Worm (Caenorhabditis elegans) whole organism, young adult: ENCODE data around the gene dnpp-1.
A peak's percentile ranks its signal among the peaks of the same experiment; 100 is the strongest.

Experiments
- B0035.1 ChIP-seq: sonication (generic microtip); optimal IDR thresholded peaks from 2 replicates; lab custom pipeline; 2016; ENCODE audit warnings: missing genetic modification characterization, mild to moderate bottlenecking, missing compliant biosample characterization, missing genotype, missing genetic modification reagents
- B0261.1 ChIP-seq: sonication (generic microtip); optimal IDR thresholded peaks from 2 replicates; lab custom pipeline; 2016; ENCODE audit warnings: mild to moderate bottlenecking, missing genetic modification characterization, moderate library complexity, missing compliant biosample characterization
- F22D6.2 ChIP-seq: sonication (generic microtip); optimal IDR thresholded peaks from 2 replicates; lab custom pipeline; 2016; ENCODE audit warnings: mild to moderate bottlenecking, missing genetic modification characterization, missing compliant biosample characterization
- F37B4.10 ChIP-seq: fragments of 200-800 bp; sonication (Bioruptor generic); IDR thresholded peaks from 2 replicates; pipeline ENCODE4 v1.3.6; 2022; ENCODE audit warnings: missing genetic modification characterization, missing compliant biosample characterization
- F49E8.2 ChIP-seq: sonication (generic microtip); optimal IDR thresholded peaks from 3 replicates; lab custom pipeline; 2017; ENCODE audit warnings: missing genetic modification characterization, mild to moderate bottlenecking, missing compliant biosample characterization, antibody characterized with exemption, moderate library complexity; ENCODE audit not compliant: insufficient read depth
- F57A8.1 ChIP-seq: fragments of 200-800 bp; sonication (Bioruptor generic); optimal IDR thresholded peaks from 2 replicates; lab custom pipeline; 2018; ENCODE audit warnings: mild to moderate bottlenecking, missing genetic modification characterization, moderate library complexity, missing compliant biosample characterization
- K12H6.12 ChIP-seq: fragments of 200-800 bp; sonication (Bioruptor generic); optimal IDR thresholded peaks from 2 replicates; lab custom pipeline; 2018; ENCODE audit warnings: mild to moderate bottlenecking, missing genetic modification characterization, missing compliant biosample characterization
- Y79H2A.3 ChIP-seq: fragments of 200-800 bp; sonication (Bioruptor generic); conservative IDR thresholded peaks from 2 replicates; pipeline ENCODE4 v1.3.6; 2022; ENCODE audit warnings: missing genetic modification reagents, missing genetic modification characterization, missing compliant biosample characterization
- ama-1 ChIP-seq, 3 experiments: fragments of 150-350 bp in 1 of 3; sonication (generic microtip) in 2 of 3; optimal IDR thresholded peaks; 2 replicates each; lab custom pipeline; 2014 to 2018; ENCODE audit warnings: missing biosample characterization in 2 of 3, missing genetic modification characterization in 2 of 3, missing genetic modification reagents in 2 of 3
- aptf-2 ChIP-seq: fragments of 200-800 bp; sonication (Bioruptor generic); conservative IDR thresholded peaks from 2 replicates; pipeline ENCODE4 v1.3.6; 2022; ENCODE audit warnings: missing genetic modification reagents, missing genetic modification characterization, missing compliant biosample characterization
- aptf-3 ChIP-seq: fragments of 200-800 bp; sonication (Bioruptor generic); IDR thresholded peaks from 2 replicates; pipeline ENCODE4 v1.3.6; 2022; ENCODE audit warnings: missing genetic modification characterization, missing compliant biosample characterization
- athp-1 ChIP-seq: sonication (generic microtip); optimal IDR thresholded peaks from 2 replicates; lab custom pipeline; 2017; ENCODE audit warnings: mild to moderate bottlenecking, missing genetic modification characterization, missing compliant biosample characterization
- attf-5 ChIP-seq: fragments of 200-800 bp; sonication (Bioruptor generic); optimal IDR thresholded peaks from 2 replicates; lab custom pipeline; 2018; ENCODE audit warnings: mild to moderate bottlenecking, missing genetic modification characterization, missing compliant biosample characterization
- bed-2 ChIP-seq: fragments of 200-800 bp; sonication (Bioruptor generic); IDR thresholded peaks from 2 replicates; pipeline ENCODE4 v1.3.6; 2022; ENCODE audit warnings: missing genetic modification reagents, missing genetic modification characterization, missing compliant biosample characterization
- ceh-27 ChIP-seq: fragments of 200-800 bp; sonication (Bioruptor generic); optimal IDR thresholded peaks from 2 replicates; lab custom pipeline; 2018; ENCODE audit warnings: mild to moderate bottlenecking, missing genetic modification characterization, moderate library complexity, missing compliant biosample characterization
- ceh-40 ChIP-seq: fragments of 200-800 bp; sonication (Bioruptor generic); IDR thresholded peaks from 2 replicates; pipeline ENCODE4 v1.3.6; 2022; ENCODE audit warnings: missing genetic modification characterization, missing compliant biosample characterization
- ceh-91 ChIP-seq: fragments of 200-800 bp; sonication (Bioruptor generic); IDR thresholded peaks from 2 replicates; pipeline ENCODE4 v1.3.6; 2022; ENCODE audit warnings: missing genetic modification reagents, missing genetic modification characterization, missing compliant biosample characterization
- chd-7 ChIP-seq: sonication (generic microtip); optimal IDR thresholded peaks from 2 replicates; lab custom pipeline; 2016; ENCODE audit warnings: mild to moderate bottlenecking, missing genetic modification characterization, moderate library complexity, missing compliant biosample characterization
- egl-18 ChIP-seq: fragments of 200-800 bp; sonication (Bioruptor generic); IDR thresholded peaks from 2 replicates; pipeline ENCODE4 v1.3.6; 2022; ENCODE audit warnings: missing genetic modification reagents, missing genetic modification characterization, missing compliant biosample characterization
- egl-44 ChIP-seq: fragments of 200-800 bp; sonication (Bioruptor generic); IDR thresholded peaks from 2 replicates; pipeline ENCODE4 v1.3.6; 2022; ENCODE audit warnings: missing genetic modification reagents, missing genetic modification characterization, missing compliant biosample characterization
- ekl-4 ChIP-seq: fragments of 200-800 bp; sonication (Bioruptor generic); IDR thresholded peaks from 2 replicates; pipeline ENCODE4 v1.3.6; 2022; ENCODE audit warnings: missing genetic modification reagents, missing genetic modification characterization, missing compliant biosample characterization
- him-1 ChIP-seq: sonication (generic microtip); optimal IDR thresholded peaks from 2 replicates; lab custom pipeline; 2016; ENCODE audit warnings: missing genotype, missing genetic modification reagents, missing genetic modification characterization, missing compliant biosample characterization
- hlh-26 ChIP-seq: fragments of 200-800 bp; sonication (Bioruptor generic); conservative IDR thresholded peaks from 2 replicates; pipeline ENCODE4 v1.3.6; 2022; ENCODE audit warnings: missing genetic modification reagents, missing genetic modification characterization, missing compliant biosample characterization
- hmg-1.2 ChIP-seq: fragments of 200-800 bp; sonication (Bioruptor generic); IDR thresholded peaks from 2 replicates; pipeline ENCODE4 v1.3.6; 2022; ENCODE audit warnings: missing genetic modification reagents, missing genetic modification characterization, missing compliant biosample characterization
- let-607 ChIP-seq, 2 experiments: fragments of 200-800 bp in 1 of 2; sonication (Bioruptor generic) in 1 of 2; sonication (generic microtip) in 1 of 2; optimal IDR thresholded peaks; 2 replicates each; lab custom pipeline; 2016 to 2018; ENCODE audit warnings: mild to moderate bottlenecking in 2 of 2, missing compliant biosample characterization in 2 of 2, missing genetic modification characterization in 2 of 2, moderate library complexity in 2 of 2, missing genotype in 1 of 2
- lin-35 ChIP-seq, 3 experiments: fragments of 150-350 bp in 2 of 3; sonication (generic microtip) in 1 of 3; optimal IDR thresholded peaks; 2 replicates each; lab custom pipeline; 2014 to 2018; ENCODE audit warnings: missing biosample characterization in 3 of 3, missing genetic modification characterization in 3 of 3, missing genetic modification reagents in 3 of 3
- lin-54 ChIP-seq: fragments of 200-800 bp; sonication (Bioruptor generic); optimal IDR thresholded peaks from 2 replicates; lab custom pipeline; 2018; ENCODE audit warnings: mild to moderate bottlenecking, missing genetic modification characterization, missing compliant biosample characterization
- madf-3 ChIP-seq: fragments of 200-800 bp; sonication (Bioruptor generic); IDR thresholded peaks from 2 replicates; pipeline ENCODE4 v1.3.6; 2022; ENCODE audit warnings: missing genetic modification reagents, missing genetic modification characterization, missing compliant biosample characterization
- madf-6 ChIP-seq: fragments of 200-800 bp; sonication (Bioruptor generic); IDR thresholded peaks from 2 replicates; pipeline ENCODE4 v1.3.6; 2022; ENCODE audit warnings: missing genetic modification reagents, missing genetic modification characterization, missing compliant biosample characterization
- madf-8 ChIP-seq: fragments of 200-800 bp; sonication (Bioruptor generic); conservative IDR thresholded peaks from 2 replicates; pipeline ENCODE4 v1.3.6; 2022; ENCODE audit warnings: missing genetic modification reagents, missing genetic modification characterization, missing compliant biosample characterization
- mxl-1 ChIP-seq: sonication (generic microtip); optimal IDR thresholded peaks from 2 replicates; lab custom pipeline; 2016; ENCODE audit warnings: missing genetic modification characterization, missing compliant biosample characterization
- nhr-120 ChIP-seq: fragments of 200-800 bp; sonication (Bioruptor generic); IDR thresholded peaks from 2 replicates; pipeline ENCODE4 v1.3.6; 2022; ENCODE audit warnings: missing genetic modification characterization, missing compliant biosample characterization
- nhr-179 ChIP-seq: sonication (generic microtip); optimal IDR thresholded peaks from 2 replicates; lab custom pipeline; 2016; ENCODE audit warnings: mild to moderate bottlenecking, missing genetic modification characterization, missing compliant biosample characterization
- nhr-90 ChIP-seq: sonication (generic microtip); optimal IDR thresholded peaks from 2 replicates; lab custom pipeline; 2016; ENCODE audit warnings: missing genotype, mild to moderate bottlenecking, missing genetic modification characterization, missing compliant biosample characterization
- pbrm-1 ChIP-seq: fragments of 200-800 bp; sonication (Bioruptor generic); IDR thresholded peaks from 2 replicates; pipeline ENCODE4 v1.3.6; 2022; ENCODE audit warnings: missing genetic modification reagents, missing genetic modification characterization, missing compliant biosample characterization
- rcor-1 ChIP-seq: fragments of 200-800 bp; sonication (Bioruptor generic); IDR thresholded peaks from 2 replicates; pipeline ENCODE4 v1.3.6; 2022; ENCODE audit warnings: missing genetic modification reagents, missing genetic modification characterization, missing compliant biosample characterization
- rec-8 ChIP-seq, 2 experiments: sonication (generic microtip); optimal IDR thresholded peaks; 2 replicates each; lab custom pipeline; 2016; ENCODE audit warnings: mild to moderate bottlenecking in 2 of 2, missing genetic modification characterization in 2 of 2, missing genetic modification reagents in 2 of 2, missing genotype in 2 of 2, missing biosample characterization in 1 of 2, missing compliant biosample characterization in 1 of 2, moderate library complexity in 1 of 2
- repo-1 ChIP-seq: sonication (generic microtip); optimal IDR thresholded peaks from 2 replicates; lab custom pipeline; 2017; ENCODE audit warnings: mild to moderate bottlenecking, missing genetic modification characterization, missing compliant biosample characterization
- rpc-1 ChIP-seq, 2 experiments: fragments of 150-350 bp in 1 of 2; sonication (generic microtip) in 1 of 2; optimal IDR thresholded peaks; 2 replicates each; lab custom pipeline; 2014 to 2018; ENCODE audit warnings: missing biosample characterization in 1 of 2, missing genetic modification characterization in 1 of 2, missing genetic modification reagents in 1 of 2, missing genotype in 1 of 2
- sea-2 ChIP-seq: fragments of 200-800 bp; sonication (Bioruptor generic); IDR thresholded peaks from 2 replicates; pipeline ENCODE4 v1.3.6; 2022; ENCODE audit warnings: missing genetic modification characterization, missing compliant biosample characterization
- snpc-4 ChIP-seq, 5 experiments: fragments of 150-350 bp in 1 of 5; sonication (generic microtip) in 4 of 5; optimal IDR thresholded peaks; 2 replicates each; lab custom pipeline; 2014 to 2018; ENCODE audit warnings: missing genetic modification characterization in 5 of 5, missing biosample characterization in 3 of 5, antibody characterized with exemption in 2 of 5, mild to moderate bottlenecking in 2 of 5, missing compliant biosample characterization in 2 of 5, missing genotype in 2 of 5, moderate library complexity in 2 of 5, missing genetic modification reagents in 1 of 5
- sptf-2 ChIP-seq: fragments of 200-800 bp; sonication (Bioruptor generic); optimal IDR thresholded peaks from 2 replicates; lab custom pipeline; 2018; ENCODE audit warnings: mild to moderate bottlenecking, missing genetic modification characterization, missing compliant biosample characterization
- tbp1 ChIP-seq: fragments of 200-800 bp; sonication (Bioruptor generic); optimal IDR thresholded peaks from 2 replicates; lab custom pipeline; 2018; ENCODE audit warnings: mild to moderate bottlenecking, missing genetic modification characterization, missing compliant biosample characterization
- tlf-1 ChIP-seq: fragments of 200-800 bp; sonication (Bioruptor generic); optimal IDR thresholded peaks from 2 replicates; lab custom pipeline; 2018; ENCODE audit warnings: mild to moderate bottlenecking, missing genetic modification characterization, missing compliant biosample characterization
- unc-130 ChIP-seq: sonication (generic microtip); optimal IDR thresholded peaks from 2 replicates; lab custom pipeline; 2016; ENCODE audit warnings: missing genetic modification reagents, missing genetic modification characterization, missing compliant biosample characterization
- xnd-1 ChIP-seq: sonication (generic microtip); optimal IDR thresholded peaks from 2 replicates; lab custom pipeline; 2016; ENCODE audit warnings: missing genotype, missing genetic modification reagents, missing genetic modification characterization, missing compliant biosample characterization
- ztf-22 ChIP-seq: fragments of 200-800 bp; sonication (Bioruptor generic); optimal IDR thresholded peaks from 2 replicates; lab custom pipeline; 2018; ENCODE audit warnings: mild to moderate bottlenecking, missing genetic modification characterization, moderate library complexity, missing compliant biosample characterization
- ztf-26 ChIP-seq: sonication (generic microtip); optimal IDR thresholded peaks from 2 replicates; lab custom pipeline; 2017; ENCODE audit warnings: missing genetic modification characterization, missing compliant biosample characterization

The dnpp-1 gene

DNA sequence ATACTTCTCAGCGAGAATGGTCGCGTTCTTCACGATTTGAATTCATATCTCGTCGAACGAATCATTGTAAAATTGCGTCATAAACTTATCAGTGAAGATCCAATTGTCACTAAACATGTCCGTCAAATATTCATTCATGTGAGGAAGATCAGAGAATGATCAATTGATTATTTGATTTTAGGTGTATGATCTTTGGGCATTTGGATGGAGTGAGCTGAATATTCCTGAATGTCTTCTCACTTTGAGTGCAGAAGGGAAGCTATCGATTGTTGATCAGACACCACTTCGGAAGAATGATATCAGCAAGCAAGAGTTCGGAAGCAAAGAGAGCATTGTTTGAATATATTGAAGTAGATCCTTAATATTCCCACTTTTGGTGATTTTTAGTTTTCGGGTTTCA is 10.7 kb upstream of the dnpp-1 start (continued):
- TF ChIP-seq ceh-91 (GFP tag; lab: Robert Waterston, UW) (no peak), ekl-4 (peak; percentile 65), chd-7 (tag; lab: Kevin White, UChicago) (no peak), ceh-27 (GFP tag; lab: Kevin White, UChicago) (no peak), lin-54 (GFP tag; lab: Kevin White, UChicago) (peak; percentile 19), unc-130 (GFP tag; lab: Kevin White, UChicago) (no peak), rec-8 (tag; optimal IDR thresholded peaks at IDR 0.05; lab: Kevin White, UChicago) (no peak), B0261.1 (tag; lab: Kevin White, UChicago) (no peak), pbrm-1 (peak; percentile 16; the same call in 1 of the 2 replicates), F37B4.10 (no peak), aptf-2 (no peak), hmg-1.2 (no peak), tlf-1 (peak; percentile 41), sptf-2 (no peak), ztf-26 (tag; lab: Kevin White, UChicago) (no peak), mxl-1 (tag; lab: Kevin White, UChicago) (no peak), repo-1 (tag; lab: Kevin White, UChicago) (peak; percentile 60), madf-8 (no peak), F49E8.2 (tag; lab: Kevin White, UChicago) (no peak), bed-2 (no peak), F22D6.2 (no peak), madf-3 (GFP tag; lab: Robert Waterston, UW) (peak; percentile 69; the same call in 1 of the 2 replicates), B0035.1 (tag; lab: Kevin White, UChicago) (no peak), sea-2 (GFP tag; lab: Robert Waterston, UW) (no peak), egl-44 (GFP tag; lab: Robert Waterston, UW) (no peak), nhr-179 (tag; lab: Kevin White, UChicago) (no peak), hlh-26 (GFP tag; lab: Robert Waterston, UW) (no peak), egl-18 (GFP tag; lab: Robert Waterston, UW) (no peak), K12H6.12 (tag; lab: Kevin White, UChicago) (no peak), athp-1 (no peak), rpc-1 (optimal IDR thresholded peaks at IDR 0.05; lab: Kevin White, UChicago) (no peak), rpc-1 (tag; optimal IDR thresholded peaks at IDR 0.05; lab: Kevin White, UChicago) (no peak), aptf-3 (GFP tag; lab: Robert Waterston, UW) (no peak), let-607 (tag; optimal IDR thresholded peaks at IDR 0.05; lab: Kevin White, UChicago) (peak in 1 of 2 experiments; percentile 58), him-1 (tag; lab: Kevin White, UChicago) (no peak), xnd-1 (tag; lab: Kevin White, UChicago) (no peak), attf-5 (no peak), ztf-22 (GFP tag; lab: Kevin White, UChicago) (no peak), snpc-4 (GFP tag; optimal IDR thresholded peaks at IDR 0.05; lab: Kevin White, UChicago) (no peak), snpc-4 (tag; optimal IDR thresholded peaks at IDR 0.05; lab: Kevin White, UChicago) (no peak), madf-6 (GFP tag; lab: Robert Waterston, UW) (peak; percentile 11; the same call in 1 of the 2 replicates), F57A8.1 (no peak), nhr-120 (GFP tag; lab: Robert Waterston, UW) (no peak), tbp1 (GFP tag; lab: Kevin White, UChicago) (peak; percentile 4), rcor-1 (GFP tag; lab: Robert Waterston, UW) (no peak), Y79H2A.3 (GFP tag; lab: Robert Waterston, UW) (no peak), lin-35 (GFP tag; optimal IDR thresholded peaks at IDR 0.05; lab: Kevin White, UChicago) (peak in 1 of 3 experiments; percentile 56), nhr-90 (tag; lab: Kevin White, UChicago) (peak; percentile 57), ceh-40 (GFP tag; lab: Robert Waterston, UW) (no peak), ama-1 (optimal IDR thresholded peaks at IDR 0.05; lab: Kevin White, UChicago) (peak; percentile 89), ama-1 (GFP tag; optimal IDR thresholded peaks at IDR 0.05; lab: Kevin White, UChicago) (peak in 1 of 2 experiments; percentile 3)
